Worm (Caenorhabditis elegans) whole organism, L3 larva: ENCODE measurements around the gene fbxa-138.

Source experiments
- aly-2 ChIP-seq: fragments of 150-350 bp; optimal IDR thresholded peaks from 2 replicates; lab custom pipeline; 2014; ENCODE audit warnings: missing biosample characterization, missing genetic modification characterization
- ceh-28 ChIP-seq: fragments of 150-350 bp; optimal IDR thresholded peaks from 2 replicates; lab custom pipeline; 2014; ENCODE audit warnings: missing biosample characterization, missing genetic modification reagents, missing genetic modification characterization
- daf-12 ChIP-seq: fragments of 150-350 bp; optimal IDR thresholded peaks from 2 replicates; lab custom pipeline; 2014; ENCODE audit warnings: missing biosample characterization, missing genetic modification reagents, missing genetic modification characterization
- egl-27 ChIP-seq: sonication (generic microtip); optimal IDR thresholded peaks from 4 replicates; lab custom pipeline; 2017; ENCODE audit warnings: missing biosample characterization, missing genetic modification reagents, missing genetic modification characterization
- lin-15B ChIP-seq: fragments of 150-350 bp; optimal IDR thresholded peaks from 2 replicates; lab custom pipeline; 2014; ENCODE audit warnings: missing biosample characterization, missing genetic modification characterization
- mml-1 ChIP-seq: fragments of 150-350 bp; sonication (generic microtip); optimal IDR thresholded peaks from 3 replicates; lab custom pipeline; 2014; ENCODE audit warnings: missing biosample characterization, missing genetic modification characterization
- nhr-23 ChIP-seq: fragments of 150-350 bp; optimal IDR thresholded peaks from 2 replicates; lab custom pipeline; 2014; ENCODE audit warnings: missing biosample characterization, missing genetic modification reagents, missing genetic modification characterization
- nhr-237 ChIP-seq: fragments of 150-350 bp; optimal IDR thresholded peaks from 2 replicates; lab custom pipeline; 2014; ENCODE audit warnings: missing biosample characterization, missing genetic modification characterization
- nhr-76 ChIP-seq: fragments of 150-350 bp; sonication (generic microtip); optimal IDR thresholded peaks from 5 replicates; lab custom pipeline; 2014; ENCODE audit warnings: missing biosample characterization, missing genetic modification characterization
- unc-62 ChIP-seq: fragments of 150-350 bp; sonication (generic microtip); optimal IDR thresholded peaks from 4 replicates; lab custom pipeline; 2014; ENCODE audit warnings: missing biosample characterization, missing genetic modification reagents, missing genetic modification characterization

DNA sequence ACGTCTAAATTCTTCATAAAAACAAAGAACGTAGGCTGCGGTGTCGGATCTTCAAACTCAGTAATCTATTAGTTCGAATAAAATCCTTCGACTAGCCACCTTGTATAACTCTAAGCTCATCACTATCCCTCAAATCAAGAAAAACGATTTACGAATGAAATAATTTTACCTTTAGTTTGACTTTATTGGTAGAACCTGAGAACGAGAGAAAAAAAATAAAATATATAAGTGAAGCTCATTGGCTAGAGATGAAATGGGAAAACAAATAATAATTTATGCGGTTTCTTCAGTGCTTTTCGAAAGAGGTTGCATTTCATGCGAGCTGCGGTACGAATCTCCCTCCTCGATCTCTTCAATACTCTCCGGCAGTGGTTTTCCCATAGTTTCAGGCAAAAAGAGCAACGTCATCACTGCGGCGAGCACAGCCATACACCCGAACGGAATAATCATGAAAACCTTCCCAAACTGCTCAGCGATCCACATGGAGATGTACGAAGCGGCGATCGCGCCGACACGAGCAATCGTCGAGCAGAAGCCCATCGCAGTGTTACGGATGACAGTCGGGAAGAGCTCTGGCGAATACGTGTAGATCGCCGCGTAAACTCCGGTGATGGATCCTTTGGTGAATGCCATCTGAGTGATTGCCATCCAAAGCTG is 35.8 kb upstream of the fbxa-138 start:
- TF ChIP-seq unc-62 (peak; percentile 19), nhr-237 (no peak), nhr-76 (tag; lab: Kevin White, UChicago) (no peak), daf-12 (tag; lab: Kevin White, UChicago) (no peak), ceh-28 (tag; lab: Kevin White, UChicago) (peak; percentile 67), lin-15B (no peak), nhr-23 (tag; lab: Kevin White, UChicago) (peak; percentile 26), egl-27 (no peak), aly-2 (tag; lab: Kevin White, UChicago) (peak; percentile 84), mml-1 (no peak)
